Fruit fly (Drosophila melanogaster) whole organism, embryonic: ENCODE measurements around the gene Golgin84.

Source experiments
- Atf6 ChIP-seq: fragments of 200-800 bp; sonication (Bioruptor generic); IDR thresholded peaks from 2 replicates; pipeline ENCODE4 v1.3.6; 2022; ENCODE audit warnings: missing biosample characterization, missing genetic modification characterization
- CG12219 ChIP-seq: fragments of 200-800 bp; sonication (Bioruptor generic); optimal IDR thresholded peaks from 3 replicates; lab custom pipeline; 2018; ENCODE audit warnings: missing biosample characterization, mild to moderate bottlenecking, missing genetic modification characterization
- CG13296 ChIP-seq: fragments of 200-800 bp; sonication (Bioruptor generic); optimal IDR thresholded peaks from 3 replicates; lab custom pipeline; 2018; ENCODE audit warnings: missing biosample characterization, mild to moderate bottlenecking, missing genetic modification characterization
- CG14050 ChIP-seq: fragments of 200-800 bp; sonication (Bioruptor generic); IDR thresholded peaks from 3 replicates; pipeline ENCODE4 v1.3.6; 2022; ENCODE audit warnings: missing biosample characterization, missing genetic modification characterization
- CG14965 ChIP-seq: fragments of 200-800 bp; sonication (Bioruptor generic); optimal IDR thresholded peaks from 2 replicates; lab custom pipeline; 2016; ENCODE audit warnings: missing biosample characterization, missing genetic modification characterization, borderline replicate concordance
- CG1602 ChIP-seq: fragments of 200-800 bp; sonication (Bioruptor generic); optimal IDR thresholded peaks from 3 replicates; lab custom pipeline; 2016; ENCODE audit warnings: missing biosample characterization, missing genetic modification characterization
- CG18599 ChIP-seq: fragments of 200-800 bp; sonication (Bioruptor generic); optimal IDR thresholded peaks from 3 replicates; lab custom pipeline; 2017; ENCODE audit warnings: missing biosample characterization, missing genetic modification characterization, mild to moderate bottlenecking, moderate library complexity, missing genetic modification reagents
- CG18764 ChIP-seq: fragments of 200-800 bp; sonication (Bioruptor generic); optimal IDR thresholded peaks from 3 replicates; lab custom pipeline; 2016; ENCODE audit warnings: missing biosample characterization, missing genetic modification characterization
- CG2120 ChIP-seq: fragments of 200-800 bp; sonication (Bioruptor generic); optimal IDR thresholded peaks from 3 replicates; lab custom pipeline; 2016; ENCODE audit warnings: missing biosample characterization, missing genetic modification characterization
- CG31224 ChIP-seq: fragments of 200-800 bp; sonication (Bioruptor generic); IDR thresholded peaks from 2 replicates; pipeline ENCODE4 v1.3.6; 2022; ENCODE audit warnings: missing biosample characterization, missing genetic modification characterization
- CG4854 ChIP-seq: fragments of 200-800 bp; sonication (Bioruptor generic); optimal IDR thresholded peaks from 2 replicates; lab custom pipeline; 2016; ENCODE audit warnings: missing biosample characterization, missing genetic modification characterization, inconsistent platforms
- CG6654 ChIP-seq: fragments of 200-800 bp; sonication (Bioruptor generic); optimal IDR thresholded peaks from 2 replicates; lab custom pipeline; 2017; ENCODE audit warnings: missing biosample characterization, mild to moderate bottlenecking, missing genetic modification characterization
- CG6689 ChIP-seq: fragments of 200-800 bp; sonication (Bioruptor generic); IDR thresholded peaks from 2 replicates; pipeline ENCODE4 v1.3.6; 2022; ENCODE audit warnings: missing biosample characterization, missing genetic modification characterization
- CG8478 ChIP-seq: fragments of >200 bp; optimal IDR thresholded peaks from 2 replicates; lab custom pipeline; 2018
- CG9876 ChIP-seq: fragments of 200-800 bp; sonication (Bioruptor generic); optimal IDR thresholded peaks from 2 replicates; lab custom pipeline; 2016; ENCODE audit warnings: missing biosample characterization, missing genetic modification characterization
- E2f2 ChIP-seq: fragments of 200-800 bp; sonication (Bioruptor generic); IDR thresholded peaks from 2 replicates; pipeline ENCODE4 v1.3.6; 2022; ENCODE audit warnings: missing biosample characterization, missing genetic modification characterization
- Fer1 ChIP-seq: fragments of 200-800 bp; sonication (Bioruptor generic); optimal IDR thresholded peaks from 2 replicates; lab custom pipeline; 2017; ENCODE audit warnings: missing biosample characterization, mild to moderate bottlenecking, missing genetic modification characterization
- Gsc ChIP-seq: fragments of 200-800 bp; sonication (Bioruptor generic); IDR thresholded peaks from 2 replicates; pipeline ENCODE4 v1.3.6; 2022; ENCODE audit warnings: missing biosample characterization, missing genetic modification characterization
- H15 ChIP-seq: fragments of 200-800 bp; sonication (Bioruptor generic); IDR thresholded peaks from 3 replicates; pipeline ENCODE4 v1.3.6; 2022; ENCODE audit warnings: missing biosample characterization, missing genetic modification characterization
- HLH4C ChIP-seq: fragments of 200-800 bp; sonication (Bioruptor generic); IDR thresholded peaks from 3 replicates; pipeline ENCODE4 v1.3.6; 2022; ENCODE audit warnings: missing biosample characterization, missing genetic modification characterization; ENCODE audit not compliant: partially characterized antibody
- Hmx ChIP-seq: fragments of 200-800 bp; sonication (Bioruptor generic); optimal IDR thresholded peaks from 2 replicates; lab custom pipeline; 2016; ENCODE audit warnings: missing biosample characterization, missing genetic modification characterization
- Jarid2 ChIP-seq: fragments of 200-800 bp; sonication (Bioruptor generic); optimal IDR thresholded peaks from 3 replicates; lab custom pipeline; 2017; ENCODE audit warnings: mild to moderate bottlenecking, missing biosample characterization, missing genetic modification reagents, missing genetic modification characterization
- MTF-1 ChIP-seq: fragments of 200-800 bp; sonication (Bioruptor generic); optimal IDR thresholded peaks from 2 replicates; lab custom pipeline; 2018; ENCODE audit warnings: missing biosample characterization, mild to moderate bottlenecking, missing genetic modification characterization, borderline replicate concordance
- Mad ChIP-seq: fragments of 200-800 bp; sonication (Bioruptor generic); optimal IDR thresholded peaks from 2 replicates; lab custom pipeline; 2016; ENCODE audit warnings: missing biosample characterization, missing genetic modification characterization
- Meics ChIP-seq: fragments of 200-800 bp; sonication (Bioruptor generic); optimal IDR thresholded peaks from 2 replicates; lab custom pipeline; 2017; ENCODE audit warnings: missing biosample characterization, mild to moderate bottlenecking, missing genetic modification characterization
- Oaz ChIP-seq: fragments of 200-800 bp; sonication (Bioruptor generic); IDR thresholded peaks from 2 replicates; pipeline ENCODE4 v1.3.6; 2022; ENCODE audit warnings: missing biosample characterization, missing genetic modification characterization
- Ssrp ChIP-seq: fragments of 200-800 bp; sonication (Bioruptor generic); optimal IDR thresholded peaks from 2 replicates; lab custom pipeline; 2018; ENCODE audit warnings: missing biosample characterization, mild to moderate bottlenecking, missing genetic modification characterization, moderate library complexity
- cad ChIP-seq: fragments of >200 bp; optimal IDR thresholded peaks from 2 replicates; lab custom pipeline; 2017; ENCODE audit warnings: missing biosample characterization, missing genetic modification characterization
- chm ChIP-seq: fragments of 200-800 bp; sonication (Bioruptor generic); IDR thresholded peaks from 2 replicates; pipeline ENCODE4 v1.3.6; 2022; ENCODE audit warnings: missing biosample characterization, missing genetic modification characterization
- croc ChIP-seq: fragments of 200-800 bp; sonication (Bioruptor generic); conservative IDR thresholded peaks from 3 replicates; pipeline ENCODE4 v1.3.6; 2022; ENCODE audit warnings: missing biosample characterization, missing genetic modification characterization
- dm ChIP-seq: fragments of 200-800 bp; sonication (Bioruptor generic); optimal IDR thresholded peaks from 3 replicates; lab custom pipeline; 2016; ENCODE audit warnings: missing biosample characterization, missing genetic modification characterization
- dmrt11E ChIP-seq: fragments of 200-800 bp; sonication (Bioruptor generic); optimal IDR thresholded peaks from 3 replicates; lab custom pipeline; 2018; ENCODE audit warnings: missing biosample characterization, mild to moderate bottlenecking, missing genetic modification characterization, moderate library complexity
- dysf ChIP-seq: fragments of 200-800 bp; sonication (Bioruptor generic); IDR thresholded peaks from 3 replicates; pipeline ENCODE4 v1.3.6; 2022; ENCODE audit warnings: missing biosample characterization, missing genetic modification characterization
- en ChIP-seq: fragments of 200-800 bp; sonication (Bioruptor generic); optimal IDR thresholded peaks from 2 replicates; lab custom pipeline; 2016; ENCODE audit warnings: missing biosample characterization, missing genetic modification characterization
- h ChIP-seq: fragments of >200 bp; optimal IDR thresholded peaks from 2 replicates; lab custom pipeline; 2017
- hkb ChIP-seq, 2 experiments: fragments of 200-800 bp in 1 of 2; fragments of >200 bp in 1 of 2; sonication (Bioruptor generic) in 1 of 2; IDR thresholded peaks in 1 of 2; optimal IDR thresholded peaks in 1 of 2; 2 replicates each; pipeline versions ENCODE4 v1.3.6 to Lab custom; 2017 to 2022; ENCODE audit warnings: missing biosample characterization in 1 of 2, missing genetic modification characterization in 1 of 2
- jing ChIP-seq: fragments of 200-800 bp; sonication (Bioruptor generic); optimal IDR thresholded peaks from 2 replicates; lab custom pipeline; 2018; ENCODE audit warnings: missing biosample characterization, mild to moderate bottlenecking, missing genetic modification characterization
- kay ChIP-seq: fragments of 200-800 bp; sonication (Bioruptor generic); optimal IDR thresholded peaks from 2 replicates; lab custom pipeline; 2016; ENCODE audit warnings: missing biosample characterization, missing genetic modification characterization
- kni ChIP-seq: fragments of 200-800 bp; sonication (Bioruptor generic); optimal IDR thresholded peaks from 3 replicates; lab custom pipeline; 2017; ENCODE audit warnings: mild to moderate bottlenecking, missing biosample characterization, missing genetic modification reagents, missing genetic modification characterization
- lola ChIP-seq, 3 experiments: fragments of >200 bp in 2 of 3; fragments of 200-800 bp in 1 of 3; sonication (Bioruptor generic) in 1 of 3; optimal IDR thresholded peaks; 2 replicates each; lab custom pipeline; 2017 to 2019; ENCODE audit warnings: missing biosample characterization in 3 of 3, missing genetic modification characterization in 3 of 3, mild to moderate bottlenecking in 1 of 3, moderate library complexity in 1 of 3
- luna ChIP-seq: fragments of 200-800 bp; sonication (Bioruptor generic); optimal IDR thresholded peaks from 2 replicates; lab custom pipeline; 2016; ENCODE audit warnings: missing biosample characterization, missing genetic modification characterization
- pho ChIP-seq: fragments of 200-800 bp; sonication (Bioruptor generic); optimal IDR thresholded peaks from 2 replicates; lab custom pipeline; 2016; ENCODE audit warnings: missing biosample characterization, missing genetic modification characterization
- phol ChIP-seq: fragments of 200-800 bp; sonication (Bioruptor generic); optimal IDR thresholded peaks from 3 replicates; lab custom pipeline; 2018; ENCODE audit warnings: missing biosample characterization, mild to moderate bottlenecking, missing genetic modification characterization, moderate library complexity
- ro ChIP-seq: fragments of 200-800 bp; sonication (Bioruptor generic); IDR thresholded peaks from 2 replicates; pipeline ENCODE4 v1.3.6; 2022; ENCODE audit warnings: missing biosample characterization, missing genetic modification characterization
- sc ChIP-seq, 3 experiments: fragments of >200 bp in 2 of 3; fragments of 200-800 bp in 1 of 3; sonication (Bioruptor generic) in 1 of 3; optimal IDR thresholded peaks; 2 replicates in 2 of 3; 3 replicates in 1 of 3; lab custom pipeline; 2017; ENCODE audit warnings: mild to moderate bottlenecking in 1 of 3, missing biosample characterization in 1 of 3, missing genetic modification characterization in 1 of 3, missing genetic modification reagents in 1 of 3
- sug ChIP-seq: fragments of 200-800 bp; optimal IDR thresholded peaks from 2 replicates; lab custom pipeline; 2019; ENCODE audit warnings: missing biosample characterization, mild to moderate bottlenecking, missing genetic modification characterization, moderate library complexity
- tna ChIP-seq: fragments of 200-800 bp; sonication (Bioruptor generic); IDR thresholded peaks from 2 replicates; pipeline ENCODE4 v1.3.6; 2022; ENCODE audit warnings: missing biosample characterization, missing genetic modification characterization; ENCODE audit not compliant: partially characterized antibody
- trem ChIP-seq: fragments of 200-800 bp; optimal IDR thresholded peaks from 3 replicates; lab custom pipeline; 2019; ENCODE audit warnings: missing biosample characterization, mild to moderate bottlenecking, missing genetic modification characterization, moderate library complexity
- zen ChIP-seq: fragments of 200-800 bp; sonication (Bioruptor generic); optimal IDR thresholded peaks from 3 replicates; lab custom pipeline; 2018; ENCODE audit warnings: missing biosample characterization, mild to moderate bottlenecking, missing genetic modification characterization, moderate library complexity

The Golgin84 gene

dm6 chr3R:24348420-24349190, 9.1 kb downstream of the Golgin84 start, which contains the start of the genes CG5746 and CG6454 (continued):
- no peak for TF ChIP-seq Gsc (GFP tag; lab: Robert Waterston, UW)
- TF ChIP-seq kay (GFP tag; lab: Kevin White, UChicago) = no peak
- TF ChIP-seq Mad (GFP tag; lab: Kevin White, UChicago) = peak; percentile 60
- TF ChIP-seq Meics = no peak
- TF ChIP-seq CG14050 (GFP tag; lab: Robert Waterston, UW) = no peak
- TF ChIP-seq Oaz = no peak
- TF ChIP-seq CG18764 (GFP tag; lab: Kevin White, UChicago) = peak; percentile 35
- TF ChIP-seq trem (tag; lab: Kevin White, UChicago) = peak; percentile 99
- peak; percentile 6 for TF ChIP-seq jing (GFP tag; lab: Kevin White, UChicago)
- TF ChIP-seq tna = no peak
- TF ChIP-seq CG9876 (GFP tag; lab: Kevin White, UChicago) = no peak
- no peak for TF ChIP-seq kni
- no peak for TF ChIP-seq sc (optimal IDR thresholded peaks at IDR 0.05; lab: Kevin White, UChicago)
- no peak for TF ChIP-seq sc (GFP tag; optimal IDR thresholded peaks at IDR 0.05; lab: Kevin White, UChicago)
- no peak for TF ChIP-seq Atf6
- no peak for TF ChIP-seq MTF-1 (GFP tag; lab: Kevin White, UChicago)
- no peak for TF ChIP-seq ro (GFP tag; lab: Robert Waterston, UW)
- no peak for TF ChIP-seq Hmx
- TF ChIP-seq phol (tag; lab: Kevin White, UChicago) = peak; percentile 99
- TF ChIP-seq cad = no peak
- TF ChIP-seq CG4854 (GFP tag; lab: Kevin White, UChicago) = no peak
- peak; percentile 58 for TF ChIP-seq Ssrp
- TF ChIP-seq zen (tag; lab: Kevin White, UChicago) = peak; percentile 25
- TF ChIP-seq hkb (optimal IDR thresholded peaks at IDR 0.05; lab: Kevin White, UChicago) = no peak
- TF ChIP-seq hkb (GFP tag; IDR thresholded peaks at IDR 0.05; lab: Robert Waterston, UW) = peak; percentile 25; the same call in 1 of the 2 replicates
- TF ChIP-seq sug (tag; lab: Kevin White, UChicago) = no peak
- no peak for TF ChIP-seq croc (GFP tag; lab: Robert Waterston, UW)
- TF ChIP-seq h (lab: Kevin White, UChicago) = no peak
- TF ChIP-seq H15 = no peak
- peak; percentile 52; the same call in 1 of the 2 replicates for TF ChIP-seq CG6689 (GFP tag; lab: Robert Waterston, UW)
- TF ChIP-seq luna = no peak
- TF ChIP-seq CG12219 (GFP tag; lab: Kevin White, UChicago) = no peak
- no peak for TF ChIP-seq CG18599 (GFP tag; lab: Kevin White, UChicago)
- TF ChIP-seq CG6654 (GFP tag; lab: Kevin White, UChicago) = no peak
- no peak for TF ChIP-seq CG14965
- TF ChIP-seq CG31224 (GFP tag; lab: Robert Waterston, UW) = no peak; the same call in 1 of the 2 replicates
- TF ChIP-seq dmrt11E (tag; lab: Kevin White, UChicago) = peak; percentile 61
- TF ChIP-seq CG8478 = no peak
- TF ChIP-seq Jarid2 (GFP tag; lab: Kevin White, UChicago) = no peak
- TF ChIP-seq CG2120 (GFP tag; lab: Kevin White, UChicago) = peak; percentile 82
- no peak for TF ChIP-seq en
- no peak; the same call in 2 of the 3 replicates for TF ChIP-seq dysf
- peak; percentile 51 for TF ChIP-seq CG1602 (GFP tag; lab: Kevin White, UChicago)
- TF ChIP-seq dm (GFP tag; lab: Kevin White, UChicago) = peak; percentile 36
- no peak for TF ChIP-seq HLH4C (GFP tag; lab: Robert Waterston, UW)
- TF ChIP-seq pho (GFP tag; lab: Kevin White, UChicago) = peak; percentile 77
- peak in 1 of 3 experiments; percentile 62 for TF ChIP-seq lola (GFP tag; optimal IDR thresholded peaks at IDR 0.05; lab: Kevin White, UChicago)
- no peak for TF ChIP-seq Fer1 (GFP tag; lab: Kevin White, UChicago)
- TF ChIP-seq CG13296 (GFP tag; lab: Kevin White, UChicago) = no peak
- no peak for TF ChIP-seq chm (GFP tag; lab: Robert Waterston, UW)
- no peak; the same call in 1 of the 2 replicates for TF ChIP-seq E2f2
